Fruit fly (Drosophila melanogaster): ENCODE measurements around the gene vri.

Gene vri

DNA sequence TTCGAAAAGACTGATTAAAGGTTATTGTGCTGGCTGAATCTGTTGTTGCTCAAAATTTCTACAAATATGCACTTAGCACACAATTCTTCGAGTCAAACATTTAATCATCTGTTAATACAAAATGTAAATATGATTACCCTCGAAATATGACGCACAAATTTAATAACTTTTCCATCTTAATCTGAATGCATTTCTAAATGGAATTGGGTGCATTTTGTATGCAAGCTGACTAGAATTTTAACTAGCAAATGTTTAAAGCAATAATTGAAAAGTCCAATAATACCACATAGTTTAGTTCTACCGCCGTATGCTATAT, 49.9 kb downstream of the vri start (continued):
- TF ChIP-seq CG9876 (GFP tag; optimal IDR thresholded peaks at IDR 0.05) (no peak), ara (GFP tag; IDR thresholded peaks at IDR 0.05) (0 out of 2 replicates have a peak, but pooled peaks have one; percentile 13), CG10654 (GFP tag; optimal IDR thresholded peaks at IDR 0.05) (no peak), sens (GFP tag) (peak; percentile 19), CG2712 (tag; optimal IDR thresholded peaks at IDR 0.05) (peak; percentile 1), CG3407 (GFP tag; optimal IDR thresholded peaks at IDR 0.05) (peak; percentile 53), CG12071 (GFP tag; optimal IDR thresholded peaks at IDR 0.05) (no peak), cg (GFP tag; optimal IDR thresholded peaks at IDR 0.05) (no peak), usp (GFP tag; optimal IDR thresholded peaks at IDR 0.05) (no peak), CG2129 (GFP tag; IDR thresholded peaks at IDR 0.05; ENCODE audit: partially characterized antibody) (no peak), PHDP (tag; optimal IDR thresholded peaks at IDR 0.05) (peak; percentile 20), Poxn (GFP tag; IDR thresholded peaks at IDR 0.05) (no peak), Dbx (GFP tag; IDR thresholded peaks at IDR 0.05) (no peak), Doc2 (GFP tag; IDR thresholded peaks at IDR 0.05) (no peak), CG10462 (GFP tag; optimal IDR thresholded peaks at IDR 0.05) (no peak), row (GFP tag; IDR thresholded peaks at IDR 0.05) (no peak), CG15601 (tag; optimal IDR thresholded peaks at IDR 0.05) (peak; percentile 39), dimm (GFP tag; IDR thresholded peaks at IDR 0.05) (no peak), gcm (GFP tag; optimal IDR thresholded peaks at IDR 0.05) (no peak), CG18619 (GFP tag; optimal IDR thresholded peaks at IDR 0.05) (no peak), seq (GFP tag; IDR thresholded peaks at IDR 0.05) (no peak), CG1792 (GFP tag; optimal IDR thresholded peaks at IDR 0.05) (no peak), ewg (GFP tag; optimal IDR thresholded peaks at IDR 0.05) (no peak), HLH54F (GFP tag; optimal IDR thresholded peaks at IDR 0.05) (no peak), Ets97D (GFP tag; optimal IDR thresholded peaks at IDR 0.05) (no peak), CG3163 (GFP tag; optimal IDR thresholded peaks at IDR 0.05) (no peak), pros (GFP tag; optimal IDR thresholded peaks at IDR 0.05) (no peak), CG11504 (tag; optimal IDR thresholded peaks at IDR 0.05) (peak; percentile 47), lmd (GFP tag; IDR thresholded peaks at IDR 0.05) (no peak), dmrt99B (tag; optimal IDR thresholded peaks at IDR 0.05) (peak; percentile 32), Blimp-1 (GFP tag; optimal IDR thresholded peaks at IDR 0.05) (peak; percentile 67), HHEX (GFP tag; optimal IDR thresholded peaks at IDR 0.05) (no peak), H2.0 (GFP tag; IDR thresholded peaks at IDR 0.05) (no peak), CG2202 (tag; optimal IDR thresholded peaks at IDR 0.05) (peak; percentile 57), Asciz (GFP tag; optimal IDR thresholded peaks at IDR 0.05) (peak; percentile 86), CG10147 (GFP tag; optimal IDR thresholded peaks at IDR 0.05) (no peak), eve (GFP tag; optimal IDR thresholded peaks at IDR 0.05) (peak in 1 of 2 experiments; percentile 37), Hsf (GFP tag; optimal IDR thresholded peaks at IDR 0.05) (no peak), Gug (GFP tag; IDR thresholded peaks at IDR 0.05) (no peak), CG1603 (tag; optimal IDR thresholded peaks at IDR 0.05) (peak; percentile 57), rib (GFP tag; IDR thresholded peaks at IDR 0.05) (no peak), Usf (GFP tag; optimal IDR thresholded peaks at IDR 0.05) (no peak), pfk (GFP tag; optimal IDR thresholded peaks at IDR 0.05) (no peak), CG30020 (tag; optimal IDR thresholded peaks at IDR 0.05) (no peak), inv (GFP tag; IDR thresholded peaks at IDR 0.05; ENCODE audit: partially characterized antibody) (no peak), Dref (GFP tag; IDR thresholded peaks at IDR 0.05) (no peak), CG31441 (GFP tag; IDR thresholded peaks at IDR 0.05) (no peak), nau (GFP tag; optimal IDR thresholded peaks at IDR 0.05) (peak; percentile 49), CG10274 (GFP tag; optimal IDR thresholded peaks at IDR 0.05) (no peak), gsb-n (tag; optimal IDR thresholded peaks at IDR 0.05) (peak; percentile 63), Xbp1 (GFP tag; optimal IDR thresholded peaks at IDR 0.05) (no peak), Rfx (GFP tag; IDR thresholded peaks at IDR 0.05) (no peak)

Data from whole organism, embryonic.